Worm (Caenorhabditis elegans) whole organism, L1 larva: ENCODE measurements around the gene gtf-2H1.

Experiments
- elt-3 ChIP-seq, 6 experiments: fragments of 150-350 bp in 1 of 6; sonication (generic microtip); optimal IDR thresholded peaks; 2 replicates each; lab custom pipeline; 2017 to 2018; ENCODE audit warnings: missing biosample characterization in 6 of 6, missing genetic modification characterization in 6 of 6, inconsistent platforms in 1 of 6
- nhr-28 ChIP-seq: fragments of 150-350 bp; optimal IDR thresholded peaks from 2 replicates; lab custom pipeline; 2014; ENCODE audit warnings: missing biosample characterization, missing genetic modification characterization
- swsn-7 ChIP-seq: sonication (generic microtip); optimal IDR thresholded peaks from 2 replicates; lab custom pipeline; 2016; ENCODE audit warnings: missing genetic modification characterization, missing compliant biosample characterization

DNA sequence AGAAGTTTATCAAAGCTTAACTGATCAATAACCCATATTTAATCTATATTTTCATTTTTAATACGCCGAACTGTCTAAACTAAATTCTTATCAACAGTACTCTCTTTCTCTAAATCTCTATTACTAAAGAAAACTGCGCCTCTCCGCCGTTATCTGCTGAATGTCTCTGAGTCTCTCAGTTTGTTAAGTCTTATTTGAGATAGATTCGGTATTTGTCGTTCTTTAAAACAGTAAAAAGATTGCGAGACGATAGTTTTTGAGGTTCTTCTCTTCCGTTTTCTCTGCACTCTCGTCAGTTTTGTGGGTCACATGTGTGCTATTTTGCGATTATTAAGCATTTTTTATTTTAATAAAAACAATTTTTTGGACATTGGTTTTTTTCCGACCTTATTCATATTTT lies 42.6 kb upstream of the gtf-2H1 start, which contains the start of gene sma-10:
- TF ChIP-seq elt-3 (tag; optimal IDR thresholded peaks at IDR 0.05; lab: Kevin White, UChicago) = peak in 4 of 6 experiments; percentile 23 to 91 (median 56)
- no peak for TF ChIP-seq nhr-28 (tag; lab: Kevin White, UChicago)
- TF ChIP-seq swsn-7 (tag; lab: Kevin White, UChicago) = no peak
